Fruit fly (Drosophila melanogaster): ENCODE data around the gene CG4239.

CG4239 gene

DNA sequence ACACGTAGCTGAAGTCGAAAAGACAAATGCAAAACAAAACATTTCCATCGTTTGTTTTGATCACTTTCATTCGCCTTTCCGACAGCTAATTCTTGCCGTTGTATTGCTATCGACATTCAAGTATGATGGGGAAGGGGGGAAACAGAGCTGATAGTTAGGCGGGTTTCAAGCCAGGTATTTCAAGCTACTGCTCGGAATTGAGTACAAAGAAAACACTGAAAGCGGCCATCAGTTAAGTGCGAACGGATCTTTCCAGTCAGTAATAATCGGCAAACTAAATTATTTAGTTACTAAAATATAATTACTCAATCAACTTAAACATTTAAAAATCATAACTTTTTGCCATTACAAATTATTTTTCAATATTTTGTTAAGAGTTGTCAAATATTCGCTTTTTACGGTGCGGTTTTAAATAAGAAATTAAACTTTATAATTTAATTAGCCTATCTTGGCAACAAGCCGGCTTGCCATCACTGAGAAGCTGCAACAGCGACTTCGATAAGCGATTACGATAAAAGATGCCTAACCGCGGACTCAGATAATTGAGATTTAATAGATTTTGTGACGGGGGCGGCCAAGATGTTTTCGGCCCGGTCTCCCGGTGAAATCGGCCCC, 42.8 kb downstream of the CG4239 start (continued):
- TF ChIP-seq Jarid2 (GFP tag; optimal IDR thresholded peaks at IDR 0.05), result no peak
- TF ChIP-seq shn (GFP tag; optimal IDR thresholded peaks at IDR 0.05), result no peak
- TF ChIP-seq CG13775 (GFP tag; optimal IDR thresholded peaks at IDR 0.05), result peak; percentile 16
- TF ChIP-seq odd (GFP tag; optimal IDR thresholded peaks at IDR 0.05), result no peak
- no peak for TF ChIP-seq Lim3 (GFP tag; IDR thresholded peaks at IDR 0.05)
- no peak for TF ChIP-seq Hey (tag; optimal IDR thresholded peaks at IDR 0.05)
- no peak for TF ChIP-seq hth (optimal IDR thresholded peaks at IDR 0.05)
- TF ChIP-seq schlank (tag; optimal IDR thresholded peaks at IDR 0.05), result no peak
- 0 out of 3 replicates have a peak, but pooled peaks have one; percentile 15 for TF ChIP-seq dysf (GFP tag; IDR thresholded peaks at IDR 0.05)
- TF ChIP-seq esg (GFP tag; conservative IDR thresholded peaks at IDR 0.05), result no peak
- TF ChIP-seq lola (GFP tag; optimal IDR thresholded peaks at IDR 0.05), result peak in 1 of 3 experiments; percentile 21
- peak; percentile 7 for TF ChIP-seq lilli (GFP tag; optimal IDR thresholded peaks at IDR 0.05)
- TF ChIP-seq Sry-β (GFP tag; optimal IDR thresholded peaks at IDR 0.05), result peak; percentile 93
- no peak for TF ChIP-seq CG8290 (GFP tag; optimal IDR thresholded peaks at IDR 0.05)
- TF ChIP-seq CG8290 (tag; optimal IDR thresholded peaks at IDR 0.05), result no peak
- peak; percentile 35 for TF ChIP-seq CG30403 (GFP tag; optimal IDR thresholded peaks at IDR 0.05)
- TF ChIP-seq CG1832 (GFP tag; optimal IDR thresholded peaks at IDR 0.05), result no peak
- peak; percentile 54; the same call in 1 of the 2 replicates for TF ChIP-seq crol (GFP tag; IDR thresholded peaks at IDR 0.05)
- no peak for TF ChIP-seq chn (GFP tag; optimal IDR thresholded peaks at IDR 0.05)
- TF ChIP-seq CG17829 (tag; optimal IDR thresholded peaks at IDR 0.05), result peak; percentile 34
- TF ChIP-seq ci (GFP tag; IDR thresholded peaks at IDR 0.05), result no peak
- TF ChIP-seq CG4404 (GFP tag; IDR thresholded peaks at IDR 0.05), result no peak
- TF ChIP-seq mirr (GFP tag; optimal IDR thresholded peaks at IDR 0.05), result no peak
- TF ChIP-seq CG6791 (GFP tag; IDR thresholded peaks at IDR 0.05; ENCODE audit: partially characterized antibody), result no peak
- peak; percentile 32 for TF ChIP-seq Oli (tag; optimal IDR thresholded peaks at IDR 0.05)
- TF ChIP-seq CG13123 (GFP tag; optimal IDR thresholded peaks at IDR 0.05), result no peak
- TF ChIP-seq CG12659 (GFP tag; optimal IDR thresholded peaks at IDR 0.05), result peak; percentile 1
- no peak for TF ChIP-seq CG10654 (GFP tag; optimal IDR thresholded peaks at IDR 0.05)
- no peak for TF ChIP-seq Max (GFP tag; optimal IDR thresholded peaks at IDR 0.05)
- peak; percentile 25 for TF ChIP-seq CG14710 (tag; optimal IDR thresholded peaks at IDR 0.05)
- no peak for TF ChIP-seq gce (GFP tag; IDR thresholded peaks at IDR 0.05)
- no peak for TF ChIP-seq CG4707 (GFP tag; optimal IDR thresholded peaks at IDR 0.05)
- TF ChIP-seq fd64A (GFP tag; optimal IDR thresholded peaks at IDR 0.05), result no peak
- no peak for TF ChIP-seq Sox102F (GFP tag; optimal IDR thresholded peaks at IDR 0.05)
- TF ChIP-seq CG2116 (GFP tag; optimal IDR thresholded peaks at IDR 0.05), result peak; percentile 25
- peak; percentile 2 for TF ChIP-seq CG34376 (GFP tag; optimal IDR thresholded peaks at IDR 0.05)
- peak; percentile 40 for TF ChIP-seq psq (GFP tag; optimal IDR thresholded peaks at IDR 0.05)
- TF ChIP-seq Camta (GFP tag; optimal IDR thresholded peaks at IDR 0.05), result no peak
- TF ChIP-seq lov (optimal IDR thresholded peaks at IDR 0.05), result no peak
- no peak for TF ChIP-seq lov (GFP tag; IDR thresholded peaks at IDR 0.05)
- TF ChIP-seq cwo (GFP tag; optimal IDR thresholded peaks at IDR 0.05), result no peak
- no peak for TF ChIP-seq Hr39 (optimal IDR thresholded peaks at IDR 0.05)
- TF ChIP-seq Bdp1 (GFP tag; optimal IDR thresholded peaks at IDR 0.05), result no peak
- TF ChIP-seq ken (GFP tag; IDR thresholded peaks at IDR 0.05), result no peak
- no peak for TF ChIP-seq tin (GFP tag; optimal IDR thresholded peaks at IDR 0.05)
- no peak for TF ChIP-seq nau (GFP tag; optimal IDR thresholded peaks at IDR 0.05)
- TF ChIP-seq Antp (GFP tag; optimal IDR thresholded peaks at IDR 0.05), result no peak
- TF ChIP-seq ssp (GFP tag; IDR thresholded peaks at IDR 0.05), result peak; percentile 14; the same call in 1 of the 2 replicates
- peak; percentile 45 for TF ChIP-seq sens (GFP tag)
- TF ChIP-seq CG14965 (GFP tag; optimal IDR thresholded peaks at IDR 0.05; ENCODE audit: borderline replicate concordance), result no peak
- no peak for TF ChIP-seq zen (tag; optimal IDR thresholded peaks at IDR 0.05)
- no peak for TF ChIP-seq CrebB (tag; optimal IDR thresholded peaks at IDR 0.05)

Data from whole organism, embryonic.